Worm (Caenorhabditis elegans) whole organism, L2 larva: ENCODE results near the gene fbxa-4.
A peak's percentile ranks its signal among the peaks of the same experiment; 100 is the strongest.

ENCODE experiments used
- C34F6.9 ChIP-seq: fragments of 150-350 bp; optimal IDR thresholded peaks from 2 replicates; lab custom pipeline; 2014; ENCODE audit warnings: missing biosample characterization, missing genetic modification characterization
- F13H6.1 ChIP-seq: sonication (generic microtip); optimal IDR thresholded peaks from 2 replicates; lab custom pipeline; 2016; ENCODE audit warnings: missing genetic modification characterization, missing compliant biosample characterization
- R02D3.7 ChIP-seq: fragments of 150-350 bp; optimal IDR thresholded peaks from 2 replicates; lab custom pipeline; 2014; ENCODE audit warnings: missing biosample characterization, missing genetic modification characterization
- ZK546.5 ChIP-seq: sonication (generic microtip); optimal IDR thresholded peaks from 2 replicates; lab custom pipeline; 2017; ENCODE audit warnings: missing biosample characterization, missing genetic modification characterization
- alr-1 ChIP-seq: fragments of 150-350 bp; optimal IDR thresholded peaks from 2 replicates; lab custom pipeline; 2014; ENCODE audit warnings: missing biosample characterization, missing genetic modification characterization
- aly-2 ChIP-seq: fragments of 150-350 bp; optimal IDR thresholded peaks from 2 replicates; lab custom pipeline; 2014; ENCODE audit warnings: missing biosample characterization, missing genetic modification characterization
- ama-1 ChIP-seq: fragments of 150-350 bp; optimal IDR thresholded peaks from 2 replicates; lab custom pipeline; 2018; ENCODE audit warnings: inconsistent platforms
- blmp-1 ChIP-seq: sonication (generic microtip); optimal IDR thresholded peaks from 2 replicates; lab custom pipeline; 2017; ENCODE audit warnings: missing genetic modification characterization, mild to moderate bottlenecking, missing compliant biosample characterization, antibody characterized with exemption, moderate library complexity; ENCODE audit not compliant: insufficient read depth
- ceh-16 ChIP-seq: fragments of 150-350 bp; optimal IDR thresholded peaks from 2 replicates; lab custom pipeline; 2014; ENCODE audit warnings: missing biosample characterization, missing genetic modification characterization
- ceh-82 ChIP-seq: fragments of 150-350 bp; optimal IDR thresholded peaks from 2 replicates; lab custom pipeline; 2014; ENCODE audit warnings: missing biosample characterization, missing genetic modification characterization
- crh-2 ChIP-seq: sonication (generic microtip); optimal IDR thresholded peaks from 2 replicates; lab custom pipeline; 2017; ENCODE audit warnings: missing biosample characterization, missing genetic modification characterization
- dmd-4 ChIP-seq: sonication (generic microtip); optimal IDR thresholded peaks from 2 replicates; lab custom pipeline; 2017; ENCODE audit warnings: missing biosample characterization, missing genetic modification characterization
- egl-27 ChIP-seq: sonication (generic microtip); optimal IDR thresholded peaks from 3 replicates; lab custom pipeline; 2017; ENCODE audit warnings: missing biosample characterization, missing genetic modification reagents, missing genetic modification characterization
- elt-1 ChIP-seq: fragments of 150-350 bp; optimal IDR thresholded peaks from 2 replicates; lab custom pipeline; 2014; ENCODE audit warnings: missing biosample characterization, missing genetic modification characterization
- elt-3 ChIP-seq: sonication (generic microtip); optimal IDR thresholded peaks from 2 replicates; lab custom pipeline; 2017; ENCODE audit warnings: missing biosample characterization, missing genetic modification characterization
- fos-1 ChIP-seq: fragments of 150-350 bp; optimal IDR thresholded peaks from 2 replicates; lab custom pipeline; 2014; ENCODE audit warnings: missing biosample characterization, missing genetic modification characterization
- gmeb-1 ChIP-seq: fragments of 150-350 bp; optimal IDR thresholded peaks from 2 replicates; lab custom pipeline; 2014; ENCODE audit warnings: missing biosample characterization, missing genetic modification characterization
- lin-11 ChIP-seq: fragments of 150-350 bp; sonication (generic microtip); optimal IDR thresholded peaks from 2 replicates; lab custom pipeline; 2014; ENCODE audit warnings: missing biosample characterization, missing genetic modification characterization, inconsistent platforms, mixed read lengths
- lin-13 ChIP-seq: fragments of 150-350 bp; optimal IDR thresholded peaks from 2 replicates; lab custom pipeline; 2014; ENCODE audit warnings: missing biosample characterization, missing genetic modification reagents, missing genetic modification characterization
- lin-39 ChIP-seq: fragments of 150-350 bp; optimal IDR thresholded peaks from 2 replicates; lab custom pipeline; 2014; ENCODE audit warnings: missing biosample characterization, missing genetic modification reagents, missing genetic modification characterization
- lsy-2 ChIP-seq, 2 experiments: fragments of 150-350 bp in 1 of 2; sonication (generic microtip) in 1 of 2; optimal IDR thresholded peaks; 2 replicates each; lab custom pipeline; 2014 to 2017; ENCODE audit warnings: missing biosample characterization in 2 of 2, missing genetic modification characterization in 2 of 2
- mab-5 ChIP-seq: fragments of 150-350 bp; optimal IDR thresholded peaks from 2 replicates; lab custom pipeline; 2014; ENCODE audit warnings: missing biosample characterization, missing genetic modification characterization
- mdl-1 ChIP-seq, 2 experiments: fragments of 150-350 bp in 1 of 2; sonication (generic microtip) in 1 of 2; optimal IDR thresholded peaks; 2 replicates each; lab custom pipeline; 2017; ENCODE audit warnings: missing biosample characterization in 2 of 2, missing genetic modification characterization in 2 of 2
- nhr-10 ChIP-seq: sonication (generic microtip); optimal IDR thresholded peaks from 2 replicates; lab custom pipeline; 2017; ENCODE audit warnings: missing biosample characterization, missing genetic modification characterization
- nhr-11 ChIP-seq: fragments of 150-350 bp; optimal IDR thresholded peaks from 2 replicates; lab custom pipeline; 2014; ENCODE audit warnings: missing biosample characterization, missing genetic modification characterization
- nhr-129 ChIP-seq: fragments of 150-350 bp; optimal IDR thresholded peaks from 2 replicates; lab custom pipeline; 2014; ENCODE audit warnings: missing biosample characterization, missing genetic modification characterization
- nhr-21 ChIP-seq: fragments of 150-350 bp; optimal IDR thresholded peaks from 2 replicates; lab custom pipeline; 2014; ENCODE audit warnings: missing biosample characterization, missing genetic modification characterization
- nhr-23 ChIP-seq: fragments of 150-350 bp; optimal IDR thresholded peaks from 2 replicates; lab custom pipeline; 2014; ENCODE audit warnings: missing biosample characterization, missing genetic modification reagents, missing genetic modification characterization
- nhr-237 ChIP-seq: fragments of 150-350 bp; optimal IDR thresholded peaks from 2 replicates; lab custom pipeline; 2014; ENCODE audit warnings: missing biosample characterization, missing genetic modification characterization
- nhr-25 ChIP-seq: fragments of 150-350 bp; sonication (generic microtip); optimal IDR thresholded peaks from 3 replicates; lab custom pipeline; 2014; ENCODE audit warnings: missing biosample characterization, missing genetic modification characterization
- nhr-6 ChIP-seq: fragments of 150-350 bp; optimal IDR thresholded peaks from 2 replicates; lab custom pipeline; 2014; ENCODE audit warnings: missing biosample characterization, missing genetic modification characterization
- nhr-77 ChIP-seq: fragments of 150-350 bp; optimal IDR thresholded peaks from 2 replicates; lab custom pipeline; 2014; ENCODE audit warnings: missing biosample characterization, missing genetic modification characterization
- sem-4 ChIP-seq: fragments of 150-350 bp; optimal IDR thresholded peaks from 2 replicates; lab custom pipeline; 2014; ENCODE audit warnings: missing biosample characterization, missing genetic modification reagents, missing genetic modification characterization
- skn-1 ChIP-seq: sonication (generic microtip); optimal IDR thresholded peaks from 2 replicates; lab custom pipeline; 2017; ENCODE audit warnings: missing biosample characterization, missing genetic modification characterization
- sma-3 ChIP-seq: sonication (generic microtip); optimal IDR thresholded peaks from 2 replicates; lab custom pipeline; 2016; ENCODE audit warnings: missing genetic modification reagents, missing genetic modification characterization, missing compliant biosample characterization
- sma-9 ChIP-seq, 2 experiments: fragments of 150-350 bp in 1 of 2; sonication (generic microtip) in 1 of 2; optimal IDR thresholded peaks; 2 replicates each; lab custom pipeline; 2014 to 2016; ENCODE audit warnings: missing genetic modification characterization in 2 of 2, mild to moderate bottlenecking in 1 of 2, missing biosample characterization in 1 of 2, missing compliant biosample characterization in 1 of 2, missing genetic modification reagents in 1 of 2, moderate library complexity in 1 of 2
- snpc-4 ChIP-seq: fragments of 150-350 bp; optimal IDR thresholded peaks from 2 replicates; lab custom pipeline; 2014; ENCODE audit warnings: missing biosample characterization, missing genetic modification characterization
- unc-55 ChIP-seq: fragments of 150-350 bp; sonication (generic microtip); optimal IDR thresholded peaks from 3 replicates; lab custom pipeline; 2014; ENCODE audit warnings: missing biosample characterization, missing genetic modification reagents, missing genetic modification characterization
- unc-62 ChIP-seq: fragments of 150-350 bp; optimal IDR thresholded peaks from 2 replicates; lab custom pipeline; 2014; ENCODE audit warnings: missing biosample characterization, missing genetic modification reagents, missing genetic modification characterization
- zag-1 ChIP-seq: fragments of 150-350 bp; optimal IDR thresholded peaks from 2 replicates; lab custom pipeline; 2014; ENCODE audit warnings: missing biosample characterization, missing genetic modification characterization
- ztf-1 ChIP-seq: fragments of 200-800 bp; sonication (Bioruptor generic); conservative IDR thresholded peaks from 2 replicates; pipeline ENCODE4 v1.3.6; 2022; ENCODE audit warnings: missing genetic modification characterization, missing compliant biosample characterization
- ztf-11 ChIP-seq: sonication (generic microtip); optimal IDR thresholded peaks from 2 replicates; lab custom pipeline; 2017; ENCODE audit warnings: missing biosample characterization, missing genetic modification characterization
- ztf-4 ChIP-seq: fragments of 150-350 bp; optimal IDR thresholded peaks from 2 replicates; lab custom pipeline; 2014; ENCODE audit warnings: missing biosample characterization, missing genetic modification characterization

The fbxa-4 gene

DNA sequence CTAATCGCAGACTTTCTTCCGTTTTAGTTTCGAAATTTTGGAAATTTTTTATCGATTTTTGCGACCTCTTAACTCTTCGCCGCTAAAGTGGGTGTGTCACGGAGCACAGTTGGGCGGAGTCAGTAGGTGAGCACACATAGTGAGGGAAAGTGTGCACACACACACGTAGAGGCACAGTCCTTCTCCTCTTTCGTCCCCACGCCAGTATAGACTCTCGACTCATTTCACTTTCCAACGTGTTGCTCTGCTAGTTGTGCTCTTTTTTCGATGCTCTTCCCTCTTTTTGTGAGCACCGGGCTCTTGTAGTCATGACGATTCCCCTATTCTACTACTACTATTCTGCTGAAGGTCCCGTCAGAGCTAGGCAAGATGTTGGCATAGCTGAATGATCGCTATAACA lies 37.2 kb upstream of the fbxa-4 start:
- peak; percentile 36 for TF ChIP-seq F13H6.1
- TF ChIP-seq ztf-4: no peak
- no peak for TF ChIP-seq nhr-23
- peak; percentile 35 for TF ChIP-seq fos-1 (tag; lab: Kevin White, UChicago)
- no peak for TF ChIP-seq aly-2 (tag; lab: Kevin White, UChicago)
- TF ChIP-seq ama-1 (lab: Kevin White, UChicago): peak; percentile 47
- peak; percentile 22 for TF ChIP-seq nhr-129
- no peak for TF ChIP-seq nhr-6 (tag; lab: Kevin White, UChicago)
- TF ChIP-seq dmd-4 (tag; lab: Kevin White, UChicago): no peak

DNA sequence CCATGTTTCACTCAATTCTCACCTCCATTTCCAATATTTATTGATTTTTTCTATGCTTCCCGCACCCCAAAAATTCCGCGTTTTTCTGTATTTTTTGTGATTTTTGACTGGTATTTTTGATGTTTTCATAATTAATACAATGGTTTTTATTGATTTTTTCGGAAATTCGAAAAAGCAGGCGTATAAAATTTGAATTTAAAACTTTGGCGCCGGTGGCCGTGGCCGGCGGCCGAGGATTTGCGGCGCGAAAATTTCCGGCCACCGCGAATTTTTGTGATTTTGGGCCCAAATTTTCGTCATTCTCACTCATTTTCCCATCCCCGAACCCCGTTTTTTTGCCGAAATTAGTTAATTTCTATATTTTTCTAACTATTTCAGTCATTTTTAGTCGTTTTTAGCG lies 35.7 kb upstream of the fbxa-4 start:
- TF ChIP-seq lsy-2 (tag; optimal IDR thresholded peaks at IDR 0.05; lab: Kevin White, UChicago) (peak in 1 of 2 experiments; percentile 50), C34F6.9 (tag; lab: Kevin White, UChicago) (peak; percentile 32), gmeb-1 (tag; lab: Kevin White, UChicago) (peak; percentile 80), crh-2 (tag; lab: Kevin White, UChicago) (peak; percentile 34), unc-55 (peak; percentile 40), sma-3 (GFP tag; lab: Kevin White, UChicago) (peak; percentile 46), nhr-77 (tag; lab: Kevin White, UChicago) (no peak), nhr-237 (no peak), nhr-25 (tag; lab: Kevin White, UChicago) (no peak)

- TF ChIP-seq gmeb-1 (tag; lab: Kevin White, UChicago) (no peak), ceh-16 (tag; lab: Kevin White, UChicago) (no peak), aly-2 (tag; lab: Kevin White, UChicago) (no peak), lsy-2 (tag; optimal IDR thresholded peaks at IDR 0.05; lab: Kevin White, UChicago) (no peak), unc-62 (GFP tag; lab: Kevin White, UChicago) (no peak), ceh-82 (tag; lab: Kevin White, UChicago) (no peak), sma-3 (GFP tag; lab: Kevin White, UChicago) (no peak)
Observed at ce11 chrII:2446727-2447126, 31.4 kb upstream of the fbxa-4 start.

- TF ChIP-seq blmp-1 (no peak), ztf-1 (GFP tag; lab: Robert Waterston, UW) (no peak), R02D3.7 (no peak), sma-3 (GFP tag; lab: Kevin White, UChicago) (no peak), snpc-4 (tag; lab: Kevin White, UChicago) (no peak), zag-1 (no peak), ceh-16 (tag; lab: Kevin White, UChicago) (no peak), nhr-10 (tag; lab: Kevin White, UChicago) (no peak), C34F6.9 (tag; lab: Kevin White, UChicago) (no peak), F13H6.1 (no peak)
Observed at ce11 chrII:2445164-2445563, 29.8 kb upstream of the fbxa-4 start.

ce11 chrII:2442979-2443378 lies 27.6 kb upstream of the fbxa-4 start, which contains the start of gene vab-19:
Gene vab-19, plus strand, starts transcription at chrII:2443279.
- TF ChIP-seq sma-3 (GFP tag; lab: Kevin White, UChicago) (no peak), gmeb-1 (tag; lab: Kevin White, UChicago) (no peak), elt-3 (tag; lab: Kevin White, UChicago) (no peak), egl-27 (no peak), F13H6.1 (no peak), sem-4 (no peak), skn-1 (tag; lab: Kevin White, UChicago) (no peak), elt-1 (no peak), mdl-1 (tag; optimal IDR thresholded peaks at IDR 0.05; lab: Kevin White, UChicago) (no peak), nhr-129 (no peak)
- TF ChIP-seq, all 48 proteins: peak for 0

DNA sequence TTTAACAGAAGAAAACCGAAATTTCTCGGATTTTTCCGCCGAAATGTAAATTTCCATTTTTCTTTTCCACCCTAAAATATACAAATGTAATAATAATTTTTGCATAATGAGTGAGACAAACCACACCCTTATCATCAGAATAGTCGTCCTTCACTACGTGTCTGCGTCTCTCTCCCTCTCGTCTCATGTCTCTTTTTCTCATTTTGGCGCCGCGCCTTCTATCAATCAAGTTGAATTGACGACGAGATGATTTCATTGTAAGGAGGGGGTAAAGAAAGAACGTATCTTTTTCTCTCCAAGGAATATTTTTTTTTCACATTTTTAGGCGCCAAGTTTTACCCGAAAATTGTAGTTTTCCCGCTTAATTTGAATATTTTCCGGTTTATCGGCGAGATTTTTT lies 26.9 kb upstream of the fbxa-4 start:
- no peak for TF ChIP-seq nhr-21 (tag; lab: Kevin White, UChicago)
- no peak for TF ChIP-seq sem-4
- no peak for TF ChIP-seq lin-11
- peak; percentile 33 for TF ChIP-seq nhr-25 (tag; lab: Kevin White, UChicago)
- no peak for TF ChIP-seq mab-5
- TF ChIP-seq crh-2 (tag; lab: Kevin White, UChicago): peak; percentile 36
- TF ChIP-seq alr-1: no peak
- no peak for TF ChIP-seq ztf-4
- TF ChIP-seq blmp-1: no peak
- peak; percentile 78 for TF ChIP-seq sma-3 (GFP tag; lab: Kevin White, UChicago)
- no peak for TF ChIP-seq nhr-11 (tag; lab: Kevin White, UChicago)
- peak; percentile 8 for TF ChIP-seq lin-13 (GFP tag; lab: Kevin White, UChicago)
- no peak for TF ChIP-seq gmeb-1 (tag; lab: Kevin White, UChicago)
- peak; percentile 13 for TF ChIP-seq C34F6.9 (tag; lab: Kevin White, UChicago)
- peak; percentile 89 for TF ChIP-seq sma-9 (GFP tag; optimal IDR thresholded peaks at IDR 0.05; lab: Kevin White, UChicago)
- no peak for TF ChIP-seq sma-9 (tag; optimal IDR thresholded peaks at IDR 0.05; lab: Kevin White, UChicago)
- TF ChIP-seq lin-39 (tag; lab: Kevin White, UChicago): no peak
- TF ChIP-seq elt-3 (tag; lab: Kevin White, UChicago): no peak
- TF ChIP-seq fos-1 (tag; lab: Kevin White, UChicago): peak; percentile 31
- no peak for TF ChIP-seq nhr-129
- TF ChIP-seq ZK546.5 (tag; lab: Kevin White, UChicago): no peak
- TF ChIP-seq snpc-4 (tag; lab: Kevin White, UChicago): no peak
- no peak for TF ChIP-seq ztf-11 (tag; lab: Kevin White, UChicago)
